Worm (Caenorhabditis elegans) whole organism, L4 larva: ENCODE measurements around the gene dod-24.

Experiments used
- R02D3.7 ChIP-seq: fragments of 150-350 bp; sonication (generic microtip); optimal IDR thresholded peaks from 3 replicates; lab custom pipeline; 2014; ENCODE audit warnings: missing biosample characterization, missing genetic modification characterization
- ceh-28 ChIP-seq: fragments of 150-350 bp; optimal IDR thresholded peaks from 2 replicates; lab custom pipeline; 2014; ENCODE audit warnings: missing biosample characterization, missing genetic modification reagents, missing genetic modification characterization
- fkh-10 ChIP-seq: fragments of 150-350 bp; optimal IDR thresholded peaks from 2 replicates; lab custom pipeline; 2014; ENCODE audit warnings: missing biosample characterization, missing genetic modification reagents, missing genetic modification characterization
- jun-1 ChIP-seq: fragments of 150-350 bp; optimal IDR thresholded peaks from 2 replicates; lab custom pipeline; 2014; ENCODE audit warnings: missing biosample characterization, missing genetic modification reagents, missing genetic modification characterization
- lin-13 ChIP-seq: fragments of 150-350 bp; optimal IDR thresholded peaks from 2 replicates; lab custom pipeline; 2014; ENCODE audit warnings: missing biosample characterization, missing genetic modification reagents, missing genetic modification characterization
- nhr-10 ChIP-seq: fragments of 150-350 bp; optimal IDR thresholded peaks from 2 replicates; lab custom pipeline; 2014; ENCODE audit warnings: missing biosample characterization, missing genetic modification characterization
- nhr-111 ChIP-seq: fragments of 200-800 bp; sonication (Bioruptor generic); optimal IDR thresholded peaks from 2 replicates; lab custom pipeline; 2018; ENCODE audit warnings: mild to moderate bottlenecking, missing genetic modification characterization, missing compliant biosample characterization
- nhr-76 ChIP-seq: fragments of 150-350 bp; optimal IDR thresholded peaks from 2 replicates; lab custom pipeline; 2014; ENCODE audit warnings: missing biosample characterization, missing genetic modification characterization
- nhr-77 ChIP-seq: fragments of 150-350 bp; optimal IDR thresholded peaks from 2 replicates; lab custom pipeline; 2014; ENCODE audit warnings: missing biosample characterization, missing genetic modification characterization
- saeg-2 ChIP-seq: fragments of 200-800 bp; sonication (Bioruptor generic); IDR thresholded peaks from 2 replicates; pipeline ENCODE4 v1.3.6; 2022; ENCODE audit warnings: missing genetic modification reagents, missing genetic modification characterization, missing compliant biosample characterization
- unc-39 ChIP-seq: sonication (generic microtip); optimal IDR thresholded peaks from 2 replicates; lab custom pipeline; 2017; ENCODE audit warnings: missing biosample characterization, missing genetic modification characterization
- vab-7 ChIP-seq: fragments of 200-800 bp; sonication (Bioruptor generic); IDR thresholded peaks from 2 replicates; pipeline ENCODE4 v1.3.6; 2022; ENCODE audit warnings: missing genetic modification reagents, missing genetic modification characterization, missing compliant biosample characterization
- ztf-11 ChIP-seq: fragments of 150-350 bp; optimal IDR thresholded peaks from 2 replicates; lab custom pipeline; 2014; ENCODE audit warnings: missing biosample characterization, missing genetic modification characterization

DNA sequence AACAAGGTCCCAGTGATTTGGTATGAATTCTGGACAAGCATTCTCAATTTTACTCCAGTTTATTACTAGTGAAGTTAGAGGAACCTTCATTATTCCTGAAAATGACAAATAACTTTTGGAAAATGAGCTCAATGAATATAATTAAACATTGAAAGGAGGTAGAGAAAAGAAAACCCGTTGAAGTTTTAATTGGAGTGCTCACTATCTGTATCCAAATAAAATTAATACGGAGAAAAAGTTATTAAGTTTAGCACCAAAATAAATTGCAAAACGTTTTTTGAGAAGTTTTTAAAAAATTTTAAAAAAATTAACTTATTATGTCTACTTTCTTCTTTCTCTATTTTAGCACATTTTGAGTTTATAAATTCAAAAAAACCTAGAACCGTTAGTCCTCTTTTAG is 5.3 kb upstream of the dod-24 start, which contains the start of gene F55G11.1:
- TF ChIP-seq nhr-77 (no peak), saeg-2 (GFP tag; lab: Robert Waterston, UW) (no peak), nhr-76 (tag; lab: Kevin White, UChicago) (no peak), nhr-10 (no peak), jun-1 (tag; lab: Kevin White, UChicago) (no peak), ztf-11 (tag; lab: Kevin White, UChicago) (no peak), fkh-10 (GFP tag; lab: Kevin White, UChicago) (no peak), R02D3.7 (tag; lab: Kevin White, UChicago) (no peak), vab-7 (GFP tag; lab: Robert Waterston, UW) (no peak), nhr-111 (no peak), unc-39 (no peak), ceh-28 (tag; lab: Kevin White, UChicago) (no peak), lin-13 (GFP tag; lab: Kevin White, UChicago) (no peak)
